Fruit fly (Drosophila melanogaster): ENCODE measurements around the gene CG9154.

Gene CG9154

dm6 chr2L:6090786-6091716 lies 20.6 kb upstream of the CG9154 start, which contains the start of gene CG45075 (continued):
- TF ChIP-seq CG1603 (tag; optimal IDR thresholded peaks at IDR 0.05) (peak; percentile 2), az2 (GFP tag; optimal IDR thresholded peaks at IDR 0.05) (no peak), CG17361 (GFP tag; IDR thresholded peaks at IDR 0.05) (no peak), pho (GFP tag; optimal IDR thresholded peaks at IDR 0.05) (no peak), psq (GFP tag; optimal IDR thresholded peaks at IDR 0.05) (no peak), CG10321 (GFP tag; IDR thresholded peaks at IDR 0.05) (no peak), ap (GFP tag; IDR thresholded peaks at IDR 0.05) (no peak), CG14860 (GFP tag; IDR thresholded peaks at IDR 0.05; ENCODE audit: partially characterized antibody) (no peak), gem (tag; optimal IDR thresholded peaks at IDR 0.05) (no peak), Hand (GFP tag; optimal IDR thresholded peaks at IDR 0.05) (no peak), sqz (GFP tag; optimal IDR thresholded peaks at IDR 0.05) (peak; percentile 61), insv (GFP tag; optimal IDR thresholded peaks at IDR 0.05) (peak in 1 of 2 experiments; percentile 93), gsb-n (tag; optimal IDR thresholded peaks at IDR 0.05) (peak; percentile 36), CG15011 (GFP tag; optimal IDR thresholded peaks at IDR 0.05) (no peak), mam (GFP tag; optimal IDR thresholded peaks at IDR 0.05) (no peak), dmrt99B (tag; optimal IDR thresholded peaks at IDR 0.05) (peak; percentile 10), CG18599 (GFP tag; optimal IDR thresholded peaks at IDR 0.05) (no peak), CG3847 (GFP tag; IDR thresholded peaks at IDR 0.05) (no peak), CG12744 (GFP tag; optimal IDR thresholded peaks at IDR 0.05) (no peak), Ssrp (tag; optimal IDR thresholded peaks at IDR 0.05) (no peak), cg (GFP tag; optimal IDR thresholded peaks at IDR 0.05) (peak; percentile 76), CrebB (tag; optimal IDR thresholded peaks at IDR 0.05) (no peak), CG14965 (GFP tag; optimal IDR thresholded peaks at IDR 0.05; ENCODE audit: borderline replicate concordance) (no peak), CG9727 (GFP tag; optimal IDR thresholded peaks at IDR 0.05) (no peak), lola (GFP tag; optimal IDR thresholded peaks at IDR 0.05) (no peak), pros (GFP tag; optimal IDR thresholded peaks at IDR 0.05) (peak; percentile 41), CG31441 (GFP tag; IDR thresholded peaks at IDR 0.05) (no peak; the same call in 1 of the 2 replicates), kni (GFP tag; optimal IDR thresholded peaks at IDR 0.05) (peak; percentile 36), Ets97D (GFP tag; optimal IDR thresholded peaks at IDR 0.05) (peak; percentile 6), da (GFP tag; optimal IDR thresholded peaks at IDR 0.05) (no peak), bigmax (GFP tag; optimal IDR thresholded peaks at IDR 0.05) (no peak), CG17829 (tag; optimal IDR thresholded peaks at IDR 0.05) (peak; percentile 23), Mes4 (GFP tag; optimal IDR thresholded peaks at IDR 0.05) (no peak), cad (GFP tag; optimal IDR thresholded peaks at IDR 0.05) (no peak), gcm (GFP tag; optimal IDR thresholded peaks at IDR 0.05) (peak; percentile 60), Scr (GFP tag; IDR thresholded peaks at IDR 0.05; ENCODE audit: partially characterized antibody) (peak; percentile 27; the same call in 1 of the 2 replicates), MBD-R2 (GFP tag; IDR thresholded peaks at IDR 0.05) (no peak), unpg (GFP tag; optimal IDR thresholded peaks at IDR 0.05) (no peak), lilli (GFP tag; optimal IDR thresholded peaks at IDR 0.05) (no peak), Hr78 (GFP tag; optimal IDR thresholded peaks at IDR 0.05) (peak in 1 of 2 experiments; percentile 69), Optix (GFP tag; IDR thresholded peaks at IDR 0.05) (no peak), nerfin-1 (tag; optimal IDR thresholded peaks at IDR 0.05) (peak; percentile 38), Mad (GFP tag; optimal IDR thresholded peaks at IDR 0.05) (no peak), CG2678 (tag; optimal IDR thresholded peaks at IDR 0.05) (no peak)
